Fruit fly (Drosophila melanogaster): Measurements from ENCODE around the gene CG8349.

DNA sequence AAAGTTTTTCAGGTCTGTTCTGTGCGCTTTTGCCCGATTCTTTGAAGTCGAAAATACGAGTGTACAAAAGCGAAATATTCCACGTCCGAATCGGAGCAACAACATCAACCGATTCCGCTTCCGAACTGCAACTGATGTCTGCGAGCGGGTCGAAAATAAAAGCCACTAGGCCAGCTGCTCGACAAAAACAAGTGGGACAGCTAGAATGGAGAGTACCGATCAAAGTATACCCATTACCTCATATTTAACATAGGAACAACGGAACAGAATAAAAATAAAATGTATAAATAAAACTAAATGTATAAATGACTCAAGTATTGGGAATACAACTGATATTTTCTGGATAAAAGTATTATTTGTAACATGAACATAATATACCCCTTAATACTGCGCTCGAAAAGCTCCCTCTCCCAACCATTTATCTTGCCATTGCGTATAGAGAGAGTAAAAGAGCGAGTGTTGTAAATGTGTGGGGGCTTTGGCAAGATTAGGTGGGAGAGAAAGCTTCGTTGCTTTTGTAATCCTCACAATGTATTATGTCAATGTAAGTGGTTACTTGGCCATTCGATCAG is 10.6 kb upstream of the CG8349 start, which contains the start of gene SLC5A11:
- TF ChIP-seq ttk (optimal IDR thresholded peaks at IDR 0.05): no peak
- TF ChIP-seq Sin3A (optimal IDR thresholded peaks at IDR 0.05): no peak

Data from Kc167 (cell line).